Worm (Caenorhabditis elegans): ENCODE results near the gene dyrb-1.

Gene dyrb-1

ce11 chrII:9152231-9152630 lies 45.3 kb upstream of the dyrb-1 start, which contains the start of gene col-78:
TSS of gene col-78 (plus strand) at chrII:9152531.
- TF ChIP-seq ceh-100 (GFP tag; IDR thresholded peaks at IDR 0.05) (no peak), cebp-1 (GFP tag; IDR thresholded peaks at IDR 0.05) (no peak), cebp-1 (tag; optimal IDR thresholded peaks at IDR 0.05) (no peak)

DNA sequence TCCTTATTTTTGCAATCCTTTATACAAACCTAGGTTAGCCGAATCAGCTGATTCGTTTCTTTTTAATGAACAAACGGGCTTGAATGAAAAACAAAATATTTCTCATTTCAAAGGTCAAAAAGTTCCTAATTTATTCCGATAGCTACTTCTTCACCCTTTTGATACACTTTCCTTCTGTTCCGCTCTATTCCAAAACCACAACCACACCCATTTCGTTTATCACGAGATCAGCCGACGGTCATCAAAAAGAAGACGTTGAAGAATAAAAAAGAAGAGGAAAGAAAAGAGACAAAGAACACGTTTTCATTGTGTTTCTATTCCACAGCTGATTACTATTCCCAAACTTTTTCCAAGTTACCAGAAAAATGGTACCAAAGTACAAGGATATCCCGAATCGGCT lies 41.1 kb upstream of the dyrb-1 start:
- TF ChIP-seq nfya-1 (tag; optimal IDR thresholded peaks at IDR 0.05; ENCODE audit: borderline replicate concordance, insufficient read depth): no peak
- no peak for TF ChIP-seq hrde-1 (tag; optimal IDR thresholded peaks at IDR 0.05; ENCODE audit: borderline replicate concordance)
- TF ChIP-seq lin-35 (GFP tag; optimal IDR thresholded peaks at IDR 0.05): no peak
- TF ChIP-seq dpff-1 (tag; optimal IDR thresholded peaks at IDR 0.05): no peak

DNA sequence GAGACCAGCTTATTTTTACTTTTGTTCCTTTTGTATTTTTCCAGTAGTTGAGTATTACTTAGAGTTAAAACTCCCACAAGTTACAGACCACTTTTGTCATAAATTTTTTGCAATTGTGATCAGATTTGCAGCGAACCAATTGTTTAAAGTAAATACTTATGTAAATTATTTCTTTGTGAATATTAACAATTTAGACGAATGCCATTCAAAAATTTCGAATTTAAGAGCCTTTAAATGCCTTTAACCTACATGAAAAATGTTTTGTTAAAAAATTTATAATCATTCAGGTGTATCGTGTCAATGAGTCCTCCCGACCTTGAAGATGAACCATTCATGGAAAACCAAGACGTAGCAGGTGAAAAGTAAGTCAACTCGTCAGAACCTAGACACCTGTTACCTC lies 39.0 kb upstream of the dyrb-1 start, which contains the start of gene W07A12.4:
W07A12.4 (plus strand) TSS at position 301 of the 400 bp plus-strand sequence.
- no peak for TF ChIP-seq cebp-1 (GFP tag; IDR thresholded peaks at IDR 0.05)
- no peak for TF ChIP-seq cebp-1 (tag; optimal IDR thresholded peaks at IDR 0.05)
- TF ChIP-seq efl-1 (GFP tag; optimal IDR thresholded peaks at IDR 0.05): no peak
- no peak for TF ChIP-seq mxl-1 (tag; optimal IDR thresholded peaks at IDR 0.05)
- TF ChIP-seq nhr-120 (GFP tag; IDR thresholded peaks at IDR 0.05): no peak
- no peak for TF ChIP-seq unc-130 (GFP tag; optimal IDR thresholded peaks at IDR 0.05)
- TF ChIP-seq lag-1 (GFP tag; IDR thresholded peaks at IDR 0.05): no peak
- no peak for TF ChIP-seq hrde-1 (tag; optimal IDR thresholded peaks at IDR 0.05; ENCODE audit: borderline replicate concordance)
- no peak for TF ChIP-seq Y95B8A.8 (GFP tag; IDR thresholded peaks at IDR 0.05)
- no peak for TF ChIP-seq Y67H2A.10 (GFP tag; conservative IDR thresholded peaks at IDR 0.05)
- TF ChIP-seq rpc-1 (optimal IDR thresholded peaks at IDR 0.05): no peak
- no peak for TF ChIP-seq rpc-1 (tag; optimal IDR thresholded peaks at IDR 0.05)
- TF ChIP-seq repo-1 (tag; optimal IDR thresholded peaks at IDR 0.05): no peak
- no peak for TF ChIP-seq D2030.7 (GFP tag; IDR thresholded peaks at IDR 0.05)
- no peak for TF ChIP-seq T07F8.4 (tag; optimal IDR thresholded peaks at IDR 0.05)
- TF ChIP-seq mes-4 (tag; optimal IDR thresholded peaks at IDR 0.05): no peak
- TF ChIP-seq dpl-1 (GFP tag; optimal IDR thresholded peaks at IDR 0.05): no peak
- TF ChIP-seq lir-1 (GFP tag; conservative IDR thresholded peaks at IDR 0.05): no peak

DNA sequence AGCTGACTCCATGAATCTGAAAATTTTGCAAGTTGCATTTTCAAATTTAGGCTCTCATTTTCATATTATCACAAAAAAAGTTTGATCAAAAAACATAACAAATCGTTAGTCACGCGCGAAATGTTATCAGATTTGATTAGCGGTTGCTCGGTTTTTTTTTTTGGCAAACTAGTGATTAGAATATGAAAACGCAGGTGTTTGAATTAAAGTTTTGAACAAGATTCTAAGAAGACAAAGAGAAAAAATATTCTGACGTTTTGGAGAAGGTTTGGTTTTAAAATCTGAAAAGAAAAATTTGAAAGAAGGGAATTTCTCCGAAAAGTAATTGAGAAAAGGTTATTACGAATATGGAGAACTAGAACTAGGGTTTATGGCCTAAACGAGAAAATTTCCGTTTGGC lies 37.4 kb upstream of the dyrb-1 start:
- no peak for TF ChIP-seq lsy-27 (tag; optimal IDR thresholded peaks at IDR 0.05; ENCODE audit: borderline replicate concordance, insufficient read depth)
- no peak for TF ChIP-seq efl-1 (GFP tag; optimal IDR thresholded peaks at IDR 0.05)
- TF ChIP-seq K12H6.12 (tag; optimal IDR thresholded peaks at IDR 0.05): no peak
- no peak for TF ChIP-seq madf-8 (GFP tag; conservative IDR thresholded peaks at IDR 0.05)
- no peak for TF ChIP-seq attf-5 (GFP tag; optimal IDR thresholded peaks at IDR 0.05)
- no peak for TF ChIP-seq lir-1 (GFP tag; conservative IDR thresholded peaks at IDR 0.05)
- no peak for TF ChIP-seq hlh-26 (GFP tag; conservative IDR thresholded peaks at IDR 0.05)
- no peak for TF ChIP-seq F22D6.2 (tag; optimal IDR thresholded peaks at IDR 0.05)
- TF ChIP-seq F37B4.10 (GFP tag; IDR thresholded peaks at IDR 0.05): no peak
- no peak for TF ChIP-seq cebp-1 (GFP tag; IDR thresholded peaks at IDR 0.05)
- no peak for TF ChIP-seq cebp-1 (tag; optimal IDR thresholded peaks at IDR 0.05)
- TF ChIP-seq C17E4.6 (GFP tag; IDR thresholded peaks at IDR 0.05): no peak
- TF ChIP-seq F55B11.4 (tag; optimal IDR thresholded peaks at IDR 0.05; ENCODE audit: borderline replicate concordance, insufficient read depth): no peak

DNA sequence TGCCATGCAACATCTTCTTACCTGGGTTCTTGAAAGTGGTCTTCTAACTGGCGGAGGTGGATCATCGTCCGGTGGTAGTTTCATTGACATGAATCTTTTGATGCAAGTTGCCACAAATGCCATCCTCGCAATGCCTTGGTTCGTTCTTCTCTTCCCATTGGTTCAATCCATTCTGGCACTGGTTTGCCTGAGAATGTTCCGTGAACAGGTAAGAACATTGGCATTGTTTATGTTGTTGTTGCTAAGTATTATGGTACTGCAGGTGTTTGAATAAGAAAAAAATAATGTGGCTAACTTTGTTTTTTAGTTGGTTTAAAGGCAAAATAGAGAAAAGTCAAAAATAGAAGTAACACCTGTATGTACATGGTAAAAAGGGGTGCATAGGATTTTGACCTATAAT lies 36.9 kb upstream of the dyrb-1 start:
- TF ChIP-seq unc-130 (GFP tag; optimal IDR thresholded peaks at IDR 0.05) (no peak), mes-4 (tag; optimal IDR thresholded peaks at IDR 0.05) (no peak), gei-17 (GFP tag; optimal IDR thresholded peaks at IDR 0.05) (no peak), tbp1 (GFP tag; optimal IDR thresholded peaks at IDR 0.05) (no peak), hsf-1 (GFP tag; IDR thresholded peaks at IDR 0.05) (no peak), let-526 (GFP tag; IDR thresholded peaks at IDR 0.05) (no peak), rec-8 (tag; optimal IDR thresholded peaks at IDR 0.05) (no peak), pbrm-1 (GFP tag; IDR thresholded peaks at IDR 0.05) (no peak), ztf-22 (GFP tag; optimal IDR thresholded peaks at IDR 0.05) (no peak), zim-3 (tag; optimal IDR thresholded peaks at IDR 0.05) (no peak), attf-5 (GFP tag; optimal IDR thresholded peaks at IDR 0.05) (no peak), T26A5.8 (tag; optimal IDR thresholded peaks at IDR 0.05) (no peak), hlh-26 (GFP tag; conservative IDR thresholded peaks at IDR 0.05) (no peak), die-1 (tag; optimal IDR thresholded peaks at IDR 0.05) (no peak), F49E8.2 (tag; optimal IDR thresholded peaks at IDR 0.05; ENCODE audit: insufficient read depth) (no peak)
